Worm (Caenorhabditis elegans): ENCODE measurements around the gene F39F10.4.

DNA sequence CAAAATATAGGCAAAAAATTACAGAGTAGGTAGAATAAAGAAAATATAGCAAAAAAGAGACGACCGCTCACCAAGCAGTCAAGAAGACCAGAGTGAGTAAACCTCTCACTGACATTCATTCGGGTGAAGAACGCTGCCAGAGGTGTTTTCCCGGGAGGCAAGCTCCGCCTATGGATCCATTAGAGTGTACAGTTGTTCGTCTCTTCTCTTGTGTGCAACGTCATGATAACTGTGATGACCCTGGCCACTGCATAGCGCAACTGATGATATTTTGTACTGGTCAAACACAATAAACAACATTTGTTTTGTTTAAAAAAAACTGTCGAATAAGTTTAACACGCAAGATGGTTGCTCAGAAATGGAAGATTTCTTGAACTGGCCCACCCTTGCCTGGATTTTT is 49.3 kb upstream of the F39F10.4 start, which contains the start of gene F52G3.8:
- TF ChIP-seq snpc-4 (GFP tag; optimal IDR thresholded peaks at IDR 0.05) (no peak), snpc-4 (tag; optimal IDR thresholded peaks at IDR 0.05) (no peak), ztf-18 (tag; optimal IDR thresholded peaks at IDR 0.05) (no peak), mcd-1 (GFP tag; IDR thresholded peaks at IDR 0.05) (no peak), pha-4 (tag; optimal IDR thresholded peaks at IDR 0.05) (no peak), Y56A3A.18 (GFP tag; IDR thresholded peaks at IDR 0.05) (no peak), ama-1 (optimal IDR thresholded peaks at IDR 0.05) (no peak), ama-1 (GFP tag; optimal IDR thresholded peaks at IDR 0.05) (no peak), tbp1 (GFP tag; optimal IDR thresholded peaks at IDR 0.05) (no peak), nfya-1 (tag; optimal IDR thresholded peaks at IDR 0.05; ENCODE audit: borderline replicate concordance, insufficient read depth) (no peak)

Data from whole organism, young adult.